Worm (Caenorhabditis elegans): ENCODE data around the gene rei-1.

- no peak for TF ChIP-seq him-1 (tag; optimal IDR thresholded peaks at IDR 0.05)
- TF ChIP-seq W03F9.2 (tag; optimal IDR thresholded peaks at IDR 0.05): no peak
Measured at ce11 chrIII:4119736-4120135, 21.7 kb upstream of the rei-1 start.
